Worm (Caenorhabditis elegans) whole organism, midembryonic: ENCODE results near the gene capg-2.

Experiments
- T22C8.4 ChIP-seq: fragments of 200-800 bp; sonication (Bioruptor generic); IDR thresholded peaks from 2 replicates; pipeline ENCODE4 v1.3.6; 2022; ENCODE audit warnings: missing genetic modification characterization, missing compliant biosample characterization
- cog-1 ChIP-seq: sonication (generic microtip); optimal IDR thresholded peaks from 2 replicates; lab custom pipeline; 2016; ENCODE audit warnings: missing genetic modification characterization, missing compliant biosample characterization
- flt-1 ChIP-seq: fragments of 200-800 bp; sonication (Bioruptor generic); IDR thresholded peaks from 2 replicates; pipeline ENCODE4 v1.3.6; 2022; ENCODE audit warnings: missing genetic modification characterization, missing compliant biosample characterization
- klf-2 ChIP-seq: fragments of 200-800 bp; sonication (Bioruptor generic); conservative IDR thresholded peaks from 2 replicates; pipeline ENCODE4 v1.3.6; 2022; ENCODE audit warnings: missing genetic modification reagents, missing genetic modification characterization, missing compliant biosample characterization
- med-1 ChIP-seq: sonication (generic microtip); optimal IDR thresholded peaks from 2 replicates; lab custom pipeline; 2017; ENCODE audit warnings: missing genetic modification characterization, mild to moderate bottlenecking, missing compliant biosample characterization, antibody characterized with exemption, missing genetic modification reagents; ENCODE audit not compliant: insufficient read depth
- ref-1 ChIP-seq: fragments of 200-800 bp; sonication (Bioruptor generic); conservative IDR thresholded peaks from 2 replicates; pipeline ENCODE4 v1.3.6; 2022; ENCODE audit warnings: missing genetic modification reagents, missing genetic modification characterization, missing compliant biosample characterization
- tab-1 ChIP-seq: fragments of 200-800 bp; sonication (Bioruptor generic); IDR thresholded peaks from 2 replicates; pipeline ENCODE4 v1.3.6; 2022; ENCODE audit warnings: missing genetic modification characterization, missing compliant biosample characterization
- ztf-23 ChIP-seq: fragments of 200-800 bp; sonication (Bioruptor generic); IDR thresholded peaks from 2 replicates; pipeline ENCODE4 v1.3.6; 2022; ENCODE audit warnings: missing genetic modification reagents, missing genetic modification characterization, missing compliant biosample characterization
- ztf-29 ChIP-seq: fragments of 200-800 bp; sonication (Bioruptor generic); IDR thresholded peaks from 2 replicates; pipeline ENCODE4 v1.3.6; 2022; ENCODE audit warnings: missing genetic modification reagents, missing genetic modification characterization, missing compliant biosample characterization

capg-2 gene

DNA sequence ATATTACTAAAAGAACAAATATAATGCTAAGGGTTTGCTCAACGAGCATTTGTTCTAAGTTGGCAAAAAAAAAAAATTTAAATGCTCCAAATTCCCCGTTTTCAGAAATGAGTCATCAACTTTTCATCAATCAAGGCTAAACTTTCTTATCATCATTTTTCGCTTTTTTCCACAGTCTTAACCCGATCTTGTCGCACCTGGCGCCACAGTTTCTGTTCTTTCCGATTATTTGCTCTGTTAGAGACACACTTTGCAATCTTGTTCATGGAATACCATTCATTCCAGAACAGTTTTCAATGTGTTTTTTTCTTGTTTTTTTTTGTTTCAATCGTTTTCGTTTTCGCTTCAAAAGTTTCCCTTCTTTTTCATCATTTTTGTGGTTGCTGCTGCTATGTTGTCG, 26.5 kb downstream of the capg-2 start:
- TF ChIP-seq cog-1 (no peak), klf-2 (GFP tag; lab: Robert Waterston, UW) (no peak)

DNA sequence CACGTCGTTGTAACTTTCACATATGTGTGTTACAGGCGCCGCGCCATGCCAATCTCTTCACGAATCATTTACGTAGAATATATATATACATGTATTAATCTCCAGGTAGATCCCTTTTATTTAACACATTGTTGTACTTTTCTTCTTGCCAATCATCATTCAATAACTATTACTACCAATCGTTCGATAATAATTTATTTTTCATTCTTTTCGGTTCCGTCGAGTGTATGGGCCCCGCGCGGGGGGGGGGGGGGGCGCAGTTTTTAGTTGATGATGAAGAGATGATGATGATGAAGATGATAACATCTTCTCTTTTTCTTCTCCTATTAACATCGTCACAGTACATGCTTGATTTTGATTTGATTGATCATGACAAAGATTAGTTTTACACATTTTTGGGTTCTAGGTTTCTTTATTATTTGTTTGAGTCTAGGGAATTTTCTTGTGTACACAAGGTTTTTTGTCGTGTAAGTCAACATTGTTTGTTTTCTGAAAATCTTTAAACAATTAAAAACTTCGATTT, 27.6 kb downstream of the capg-2 start:
- TF ChIP-seq cog-1 (no peak), ref-1 (no peak), ztf-23 (GFP tag; lab: Robert Waterston, UW) (no peak), med-1 (GFP tag; lab: Kevin White, UChicago) (no peak), klf-2 (GFP tag; lab: Robert Waterston, UW) (no peak), tab-1 (no peak), ztf-29 (no peak), T22C8.4 (GFP tag; lab: Robert Waterston, UW) (no peak), flt-1 (no peak)

DNA sequence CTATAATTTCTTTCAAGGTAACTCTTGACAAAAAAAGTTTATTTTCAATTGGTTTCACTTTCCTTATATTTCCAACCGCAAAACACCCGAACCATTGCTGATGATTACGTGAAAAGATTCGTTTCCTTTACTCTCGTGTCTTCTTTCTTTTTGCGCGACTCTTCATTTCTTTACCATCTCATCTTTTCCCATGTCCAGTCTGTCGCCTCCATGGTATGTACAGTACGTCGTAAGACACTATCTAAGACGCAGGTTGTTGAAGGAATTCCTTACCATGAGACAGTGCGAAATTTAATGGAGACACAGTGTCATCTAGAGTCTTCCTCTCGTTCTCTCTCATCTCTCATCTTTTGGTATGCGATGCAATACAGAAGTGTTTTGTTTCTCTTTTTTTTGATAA, 28.5 kb downstream of the capg-2 start:
- no peak for TF ChIP-seq ztf-29
- no peak for TF ChIP-seq tab-1
- TF ChIP-seq klf-2 (GFP tag; lab: Robert Waterston, UW), result no peak
- TF ChIP-seq T22C8.4 (GFP tag; lab: Robert Waterston, UW), result no peak
- TF ChIP-seq flt-1, result no peak
- no peak for TF ChIP-seq ref-1
- TF ChIP-seq cog-1, result no peak
- no peak for TF ChIP-seq med-1 (GFP tag; lab: Kevin White, UChicago)
- no peak for TF ChIP-seq ztf-23 (GFP tag; lab: Robert Waterston, UW)

DNA sequence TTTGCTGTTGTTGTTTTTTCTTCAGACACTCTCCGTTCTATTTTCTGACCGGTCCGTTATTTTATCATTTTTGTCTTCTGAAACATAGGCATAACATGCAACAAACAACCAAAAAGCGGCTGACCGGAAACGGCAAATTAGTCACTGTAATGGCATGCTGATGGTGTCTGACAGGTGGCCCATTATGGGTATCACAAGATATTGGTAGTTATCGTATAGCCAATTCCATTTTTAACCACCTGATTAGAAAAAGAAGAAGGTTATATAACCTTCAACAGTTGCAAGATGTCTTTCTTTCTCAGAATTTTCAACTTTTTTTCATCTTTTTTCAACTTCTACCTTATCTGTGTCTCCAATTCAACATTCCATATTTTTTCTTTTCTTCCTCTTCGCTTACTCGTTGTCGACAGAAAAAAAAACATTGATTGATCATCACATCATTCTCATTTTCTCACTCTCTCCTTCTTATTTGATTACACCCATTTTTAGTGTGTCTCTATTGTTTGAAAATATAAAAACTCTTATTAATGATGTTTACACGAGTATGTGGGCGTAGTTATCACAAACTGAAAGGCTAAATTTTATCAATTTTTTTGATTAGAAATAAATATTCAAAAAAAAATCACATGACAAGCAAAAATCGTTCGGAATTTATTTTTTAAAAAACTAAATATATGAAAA, 29.2 kb downstream of the capg-2 start:
- TF ChIP-seq ztf-23 (GFP tag; lab: Robert Waterston, UW) (no peak), klf-2 (GFP tag; lab: Robert Waterston, UW) (no peak), flt-1 (no peak), med-1 (GFP tag; lab: Kevin White, UChicago) (no peak), ztf-29 (no peak), tab-1 (no peak), T22C8.4 (GFP tag; lab: Robert Waterston, UW) (no peak), cog-1 (no peak), ref-1 (no peak)

DNA sequence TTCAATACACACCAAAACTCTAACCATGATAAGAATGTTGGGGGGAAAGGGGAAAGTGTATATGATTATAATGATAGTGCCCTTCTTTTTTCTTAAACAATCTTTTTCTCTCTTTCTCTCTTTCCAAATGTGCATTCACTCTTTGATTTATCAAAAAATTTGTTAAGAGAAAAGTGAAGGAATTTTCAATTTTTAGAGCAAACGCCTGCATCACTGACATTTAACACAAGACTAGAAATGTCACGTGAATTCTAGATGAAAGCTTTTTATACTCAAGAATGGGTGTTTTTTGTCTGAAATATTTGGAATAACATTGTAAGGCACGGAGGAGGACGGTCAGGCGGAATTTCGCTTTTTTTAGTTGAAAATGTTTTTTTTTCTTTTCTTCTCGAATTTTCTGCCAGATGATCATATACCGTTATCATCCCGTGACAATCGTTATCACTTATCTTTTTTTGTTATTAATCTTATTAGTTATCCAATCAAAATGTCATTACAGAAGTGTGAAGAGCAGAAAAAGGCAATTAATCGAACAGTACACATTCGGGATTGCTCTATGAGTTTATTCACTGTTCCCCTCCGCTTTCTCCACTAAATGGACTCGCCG, 30.4 kb downstream of the capg-2 start, which contains the start of the genes frm-7 and F55C5.17:
frm-7 (plus strand) TSS at position 500 of the 607 bp plus-strand sequence.
F55C5.17 (plus strand) TSS at position 557 of the 607 bp plus-strand sequence.
- TF ChIP-seq flt-1 (no peak), ref-1 (no peak), tab-1 (no peak), cog-1 (no peak), ztf-23 (GFP tag; lab: Robert Waterston, UW) (no peak), med-1 (GFP tag; lab: Kevin White, UChicago) (no peak), T22C8.4 (GFP tag; lab: Robert Waterston, UW) (no peak), ztf-29 (no peak), klf-2 (GFP tag; lab: Robert Waterston, UW) (no peak)

DNA sequence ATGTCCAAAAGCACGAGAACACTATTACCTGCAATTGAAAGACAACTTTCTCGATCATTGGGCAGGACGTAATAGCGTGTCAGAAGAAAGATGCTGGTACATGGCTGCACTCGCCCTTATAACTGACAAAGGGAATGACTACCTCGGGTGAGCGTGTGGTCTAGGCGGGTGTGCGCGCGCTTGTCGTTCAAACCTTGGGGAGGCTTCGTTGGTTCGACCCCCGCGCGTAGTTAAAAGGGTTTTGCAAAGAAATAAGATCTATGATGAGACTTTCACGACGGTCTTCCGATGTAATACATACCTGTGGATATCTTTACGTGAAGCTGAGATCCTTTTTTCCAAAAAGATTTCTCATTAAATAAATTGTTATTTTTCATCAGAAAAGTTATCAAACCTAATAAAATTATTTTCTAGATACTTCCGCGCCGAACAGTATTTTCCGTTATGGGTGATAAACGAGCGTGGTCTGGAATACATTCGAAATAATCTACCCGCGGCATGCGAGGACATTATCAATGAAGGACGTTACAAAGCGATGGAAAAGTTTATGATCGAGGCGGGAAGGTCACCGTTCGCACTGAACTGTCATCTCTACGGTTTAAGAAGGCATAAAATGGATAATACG, 31.9 kb downstream of the capg-2 start:
- peak; percentile 100 for TF ChIP-seq tab-1
- peak; percentile 100 for TF ChIP-seq flt-1
- peak; percentile 100 for TF ChIP-seq T22C8.4 (GFP tag; lab: Robert Waterston, UW)
- peak; percentile 100 for TF ChIP-seq ref-1
- peak; percentile 94 for TF ChIP-seq med-1 (GFP tag; lab: Kevin White, UChicago)
- peak; percentile 100 for TF ChIP-seq ztf-29
- TF ChIP-seq ztf-23 (GFP tag; lab: Robert Waterston, UW), result peak; percentile 99
- TF ChIP-seq cog-1, result peak; percentile 100
- peak; percentile 100 for TF ChIP-seq klf-2 (GFP tag; lab: Robert Waterston, UW)

DNA sequence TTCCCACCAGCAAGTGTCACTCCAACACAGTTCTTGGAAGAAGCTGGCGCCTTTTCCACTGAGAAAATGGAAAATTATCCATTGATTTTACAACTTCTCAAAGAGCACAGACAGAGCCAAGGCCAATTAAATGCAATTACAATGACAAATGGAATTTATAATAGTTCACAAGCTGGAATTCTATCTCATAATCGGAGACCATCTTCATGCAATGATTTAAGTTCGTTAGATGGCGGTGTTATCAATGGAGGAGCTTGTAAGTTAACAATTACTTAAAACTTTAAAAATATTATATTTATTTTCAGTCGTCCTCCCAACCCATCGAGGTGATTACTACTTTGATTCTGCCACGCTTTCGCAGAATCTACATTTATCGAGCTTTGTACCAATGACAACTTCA, 34.0 kb downstream of the capg-2 start:
- TF ChIP-seq klf-2 (GFP tag; lab: Robert Waterston, UW) (no peak), tab-1 (no peak), ref-1 (no peak), cog-1 (no peak), med-1 (GFP tag; lab: Kevin White, UChicago) (no peak), ztf-23 (GFP tag; lab: Robert Waterston, UW) (no peak), flt-1 (no peak), T22C8.4 (GFP tag; lab: Robert Waterston, UW) (no peak), ztf-29 (no peak)

DNA sequence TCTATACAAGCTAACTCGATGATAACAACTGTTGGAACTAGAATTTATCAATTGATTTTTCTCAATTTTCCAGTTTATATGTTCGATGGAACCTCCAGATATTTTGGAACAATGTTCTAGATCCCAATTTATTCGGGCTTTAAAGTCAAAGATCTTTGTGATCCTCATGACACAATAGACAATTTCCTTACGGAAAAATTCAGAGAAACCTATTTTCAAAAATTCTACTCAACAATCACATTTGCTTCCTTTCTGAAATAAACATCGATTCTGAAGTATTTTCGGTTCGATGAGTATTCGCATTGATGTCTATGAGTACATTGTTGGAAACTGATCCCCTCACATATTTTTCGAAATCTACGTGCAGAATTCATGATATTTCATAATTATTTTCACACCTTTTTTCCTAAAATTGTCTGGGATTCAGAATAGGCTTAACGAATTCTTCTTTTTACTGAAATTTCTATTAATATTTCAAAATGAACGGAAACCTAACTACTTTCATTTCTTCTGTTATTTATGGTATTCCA, 35.4 kb downstream of the capg-2 start, which contains the start of gene srg-45:
srg-45 (plus strand) TSS at position 480 of the 530 bp plus-strand sequence.
- TF ChIP-seq tab-1 (no peak), ztf-23 (GFP tag; lab: Robert Waterston, UW) (no peak), flt-1 (no peak), T22C8.4 (GFP tag; lab: Robert Waterston, UW) (no peak), klf-2 (GFP tag; lab: Robert Waterston, UW) (no peak), ref-1 (no peak), cog-1 (no peak), ztf-29 (no peak), med-1 (GFP tag; lab: Kevin White, UChicago) (no peak)

DNA sequence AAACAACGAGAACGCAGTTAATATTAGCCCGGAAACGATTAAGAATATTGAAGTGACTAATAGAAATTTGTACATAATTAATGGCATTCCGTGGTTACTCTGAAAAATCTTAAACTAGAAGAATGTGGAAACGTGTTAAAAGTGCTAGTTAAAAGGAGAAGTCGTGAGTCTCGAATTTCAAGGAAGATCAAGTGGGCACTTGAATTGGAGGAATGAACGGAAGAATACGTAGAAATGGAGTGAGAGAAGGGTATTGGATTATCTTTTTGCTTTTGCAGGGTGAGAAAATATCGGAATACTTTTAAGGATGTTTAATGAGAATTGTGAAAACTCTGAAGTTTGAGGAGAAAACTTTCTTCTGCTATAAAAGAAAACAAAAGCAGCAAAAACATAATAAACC, 38.6 kb downstream of the capg-2 start, which contains the start of gene hpo-30:
hpo-30 (minus strand) TSS at position 101 of the 400 bp plus-strand sequence.
- no peak for TF ChIP-seq ztf-29
- TF ChIP-seq klf-2 (GFP tag; lab: Robert Waterston, UW), result no peak
- TF ChIP-seq ztf-23 (GFP tag; lab: Robert Waterston, UW), result no peak
